Fruit fly (Drosophila melanogaster): ENCODE results near the gene Hcf.

dm6 chr4:411513-411912 lies 51.8 kb downstream of the Hcf start:
- TF ChIP-seq ttk (optimal IDR thresholded peaks at IDR 0.05) (no peak), Sin3A (optimal IDR thresholded peaks at IDR 0.05) (no peak), psq (optimal IDR thresholded peaks at IDR 0.05) (no peak)
